Worm (Caenorhabditis elegans): ENCODE measurements around the gene samp-1.

Gene samp-1

DNA sequence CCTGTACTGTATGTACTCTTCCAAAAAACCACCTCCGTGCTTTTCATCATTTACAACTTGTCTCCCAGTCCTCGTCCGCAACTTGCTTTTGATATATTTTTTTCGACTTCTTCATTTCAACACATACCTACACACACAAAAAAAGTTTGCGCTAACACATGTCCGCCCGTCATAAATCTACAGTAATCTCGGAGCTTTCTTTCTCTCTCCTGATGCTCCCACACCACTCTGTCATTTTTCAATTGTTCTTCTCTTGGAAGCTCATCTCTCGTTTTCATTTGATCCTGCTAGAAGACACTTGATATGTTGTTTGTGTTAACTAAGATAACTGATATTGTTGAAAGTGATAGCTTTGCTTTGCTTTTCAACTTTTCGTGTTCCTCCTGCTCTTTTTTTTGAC is 21.5 kb upstream of the samp-1 start:
- TF ChIP-seq mes-4 (tag; optimal IDR thresholded peaks at IDR 0.05), result no peak
- no peak for TF ChIP-seq nhr-90 (tag; optimal IDR thresholded peaks at IDR 0.05)
- TF ChIP-seq mcd-1 (GFP tag; IDR thresholded peaks at IDR 0.05), result no peak
- no peak for TF ChIP-seq F37B4.10 (GFP tag; IDR thresholded peaks at IDR 0.05)
- no peak for TF ChIP-seq Y56A3A.18 (GFP tag; IDR thresholded peaks at IDR 0.05)
- no peak for TF ChIP-seq hrde-1 (tag; optimal IDR thresholded peaks at IDR 0.05; ENCODE audit: borderline replicate concordance)
- TF ChIP-seq Y79H2A.3 (GFP tag; conservative IDR thresholded peaks at IDR 0.05), result no peak
- no peak for TF ChIP-seq T07F8.4 (tag; optimal IDR thresholded peaks at IDR 0.05)
- no peak for TF ChIP-seq madf-10 (tag; optimal IDR thresholded peaks at IDR 0.05)
- TF ChIP-seq cebp-2 (GFP tag; IDR thresholded peaks at IDR 0.05), result no peak

DNA sequence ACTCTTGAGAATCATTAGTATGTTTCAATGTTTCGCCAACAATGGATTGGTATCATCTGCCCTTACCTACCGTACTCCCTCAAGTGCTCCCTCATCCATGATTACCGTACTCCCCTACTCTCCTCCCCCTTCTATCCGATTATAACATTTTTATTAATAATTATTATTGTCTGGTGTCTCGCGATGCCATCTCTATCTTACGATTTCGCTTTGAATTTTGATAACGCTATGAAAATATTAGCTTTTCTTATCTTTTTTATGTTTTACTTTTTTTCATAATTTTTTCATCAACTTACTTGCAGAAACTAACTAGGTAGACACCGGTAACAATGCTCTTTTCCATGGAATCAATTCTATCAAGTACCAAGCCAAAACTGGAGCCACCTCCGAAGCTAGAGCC is 21.0 kb upstream of the samp-1 start, which contains the start of gene unc-130:
Gene unc-130 (plus strand): TSS at position 301 of the 400 bp plus-strand sequence.
- no peak for TF ChIP-seq tbp1 (GFP tag; optimal IDR thresholded peaks at IDR 0.05)
- no peak for TF ChIP-seq cebp-1 (GFP tag; IDR thresholded peaks at IDR 0.05)
- TF ChIP-seq cebp-1 (tag; optimal IDR thresholded peaks at IDR 0.05), result no peak
- TF ChIP-seq lin-54 (GFP tag; optimal IDR thresholded peaks at IDR 0.05), result no peak
- TF ChIP-seq gei-17 (GFP tag; optimal IDR thresholded peaks at IDR 0.05), result no peak
- TF ChIP-seq zfh-2 (GFP tag; conservative IDR thresholded peaks at IDR 0.05), result no peak
- no peak for TF ChIP-seq hmg-20 (GFP tag; IDR thresholded peaks at IDR 0.05)
- no peak for TF ChIP-seq Y53G8AR.9 (GFP tag; conservative IDR thresholded peaks at IDR 0.05)

DNA sequence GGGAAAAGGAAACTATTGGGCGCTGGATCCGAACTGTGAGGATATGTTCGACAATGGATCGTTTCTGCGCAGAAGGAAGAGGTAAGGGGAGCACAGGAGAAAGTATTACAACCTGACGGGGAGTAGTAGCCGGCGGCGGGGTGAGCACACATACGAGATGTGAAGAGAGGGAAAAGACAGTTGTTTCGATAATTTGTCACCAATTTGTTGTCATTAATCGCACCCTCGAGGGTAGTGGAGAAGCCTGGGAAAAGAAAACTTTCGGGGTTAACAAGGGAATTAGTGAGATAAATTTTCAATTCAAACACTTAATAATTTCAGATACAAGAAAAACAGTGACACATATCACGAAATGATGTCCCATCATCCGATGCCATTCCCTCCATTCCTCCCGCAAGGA is 19.7 kb upstream of the samp-1 start:
- no peak for TF ChIP-seq let-526 (GFP tag; IDR thresholded peaks at IDR 0.05)
- TF ChIP-seq cebp-1 (GFP tag; IDR thresholded peaks at IDR 0.05), result no peak
- TF ChIP-seq cebp-1 (tag; optimal IDR thresholded peaks at IDR 0.05), result no peak
- no peak for TF ChIP-seq hrde-1 (tag; optimal IDR thresholded peaks at IDR 0.05; ENCODE audit: borderline replicate concordance)
- TF ChIP-seq B0336.3 (GFP tag; IDR thresholded peaks at IDR 0.05), result no peak
- TF ChIP-seq lag-1 (GFP tag; IDR thresholded peaks at IDR 0.05), result no peak
- no peak for TF ChIP-seq F39B2.1 (GFP tag; IDR thresholded peaks at IDR 0.05)
- TF ChIP-seq mxl-1 (tag; optimal IDR thresholded peaks at IDR 0.05), result no peak
- TF ChIP-seq B0261.1 (tag; optimal IDR thresholded peaks at IDR 0.05), result no peak
- TF ChIP-seq madf-3 (GFP tag; IDR thresholded peaks at IDR 0.05), result no peak
- TF ChIP-seq ets-4 (GFP tag; optimal IDR thresholded peaks at IDR 0.05), result no peak
- TF ChIP-seq zfh-2 (GFP tag; conservative IDR thresholded peaks at IDR 0.05), result no peak
- no peak for TF ChIP-seq snpc-4 (GFP tag; optimal IDR thresholded peaks at IDR 0.05)
- TF ChIP-seq snpc-4 (tag; optimal IDR thresholded peaks at IDR 0.05), result no peak
- TF ChIP-seq mes-4 (tag; optimal IDR thresholded peaks at IDR 0.05), result no peak
- TF ChIP-seq ZK185.1 (tag; optimal IDR thresholded peaks at IDR 0.05; ENCODE audit: poor library complexity, severe bottlenecking), result no peak
- no peak for TF ChIP-seq lir-1 (GFP tag; conservative IDR thresholded peaks at IDR 0.05)
- no peak for TF ChIP-seq cebp-2 (GFP tag; IDR thresholded peaks at IDR 0.05)
- TF ChIP-seq unc-130 (GFP tag; optimal IDR thresholded peaks at IDR 0.05), result no peak
- TF ChIP-seq pha-4 (tag; optimal IDR thresholded peaks at IDR 0.05), result no peak
- TF ChIP-seq akir-1 (GFP tag; optimal IDR thresholded peaks at IDR 0.05), result no peak
- TF ChIP-seq ztf-3 (GFP tag; optimal IDR thresholded peaks at IDR 0.05), result no peak

DNA sequence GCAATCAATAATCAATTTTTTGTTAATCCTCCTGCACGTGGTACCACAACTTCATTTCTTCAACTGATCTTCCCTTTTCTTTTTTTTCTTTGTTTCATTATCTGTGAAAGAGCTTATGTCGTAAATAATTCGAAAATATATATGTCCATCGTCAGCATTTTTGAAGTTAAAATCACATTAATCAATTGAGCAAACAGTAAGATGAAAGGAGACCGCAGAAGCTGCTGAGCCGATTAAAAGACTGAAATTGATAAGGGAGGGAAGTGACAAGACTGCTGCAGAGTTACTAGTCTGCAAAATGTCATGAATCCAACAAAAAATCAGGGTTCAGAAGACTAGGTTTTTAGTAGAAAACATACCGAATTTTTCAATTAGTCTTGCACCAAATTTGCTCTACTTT is 18.9 kb upstream of the samp-1 start:
- TF ChIP-seq madf-6 (GFP tag; IDR thresholded peaks at IDR 0.05) (no peak), ztf-25 (GFP tag; IDR thresholded peaks at IDR 0.05) (no peak), lsl-1 (GFP tag; optimal IDR thresholded peaks at IDR 0.05) (no peak), snpc-3.4 (tag; optimal IDR thresholded peaks at IDR 0.05) (no peak), pbrm-1 (GFP tag; IDR thresholded peaks at IDR 0.05) (no peak), F57C9.4 (tag; optimal IDR thresholded peaks at IDR 0.05) (no peak), madf-8 (GFP tag; conservative IDR thresholded peaks at IDR 0.05) (no peak), sdz-38 (tag; optimal IDR thresholded peaks at IDR 0.05) (no peak), hrde-1 (tag; optimal IDR thresholded peaks at IDR 0.05; ENCODE audit: borderline replicate concordance) (no peak), rcor-1 (GFP tag; IDR thresholded peaks at IDR 0.05) (no peak)

Data from whole organism, young adult.